Worm (Caenorhabditis elegans) whole organism, young adult: ENCODE data around the gene D1086.3.

ENCODE experiments used
- B0035.1 ChIP-seq: sonication (generic microtip); optimal IDR thresholded peaks from 2 replicates; lab custom pipeline; 2016; ENCODE audit warnings: missing genetic modification characterization, mild to moderate bottlenecking, missing compliant biosample characterization, missing genotype, missing genetic modification reagents
- F23B12.7 ChIP-seq: sonication (generic microtip); optimal IDR thresholded peaks from 2 replicates; lab custom pipeline; 2017; ENCODE audit warnings: missing genetic modification characterization, mild to moderate bottlenecking, missing compliant biosample characterization, antibody characterized with exemption, moderate library complexity; ENCODE audit not compliant: insufficient read depth
- F39B2.1 ChIP-seq: fragments of 200-800 bp; sonication (Bioruptor generic); IDR thresholded peaks from 2 replicates; pipeline ENCODE4 v1.3.6; 2022; ENCODE audit warnings: missing genetic modification reagents, missing genetic modification characterization, missing compliant biosample characterization
- F52B5.7 ChIP-seq: sonication (generic microtip); optimal IDR thresholded peaks from 2 replicates; lab custom pipeline; 2016; ENCODE audit warnings: mild to moderate bottlenecking, missing genetic modification characterization, missing compliant biosample characterization
- K11D2.4 ChIP-seq: fragments of 200-800 bp; sonication (Bioruptor generic); IDR thresholded peaks from 2 replicates; pipeline ENCODE4 v1.3.6; 2022; ENCODE audit warnings: missing genetic modification reagents, missing genetic modification characterization, missing compliant biosample characterization
- T26A5.8 ChIP-seq: sonication (generic microtip); optimal IDR thresholded peaks from 2 replicates; lab custom pipeline; 2016; ENCODE audit warnings: missing genetic modification characterization, missing compliant biosample characterization
- akir-1 ChIP-seq: fragments of 200-800 bp; sonication (Bioruptor generic); optimal IDR thresholded peaks from 2 replicates; lab custom pipeline; 2018; ENCODE audit warnings: mild to moderate bottlenecking, missing genetic modification characterization, moderate library complexity, missing compliant biosample characterization
- atf-7 ChIP-seq: sonication (generic microtip); optimal IDR thresholded peaks from 2 replicates; lab custom pipeline; 2017; ENCODE audit warnings: mild to moderate bottlenecking, missing genetic modification characterization, missing compliant biosample characterization
- athp-1 ChIP-seq: sonication (generic microtip); optimal IDR thresholded peaks from 2 replicates; lab custom pipeline; 2017; ENCODE audit warnings: mild to moderate bottlenecking, missing genetic modification characterization, missing compliant biosample characterization
- attf-5 ChIP-seq: fragments of 200-800 bp; sonication (Bioruptor generic); optimal IDR thresholded peaks from 2 replicates; lab custom pipeline; 2018; ENCODE audit warnings: mild to moderate bottlenecking, missing genetic modification characterization, missing compliant biosample characterization
- ccch-3 ChIP-seq: fragments of 200-800 bp; sonication (Bioruptor generic); optimal IDR thresholded peaks from 2 replicates; lab custom pipeline; 2018; ENCODE audit warnings: mild to moderate bottlenecking, missing genetic modification characterization, missing compliant biosample characterization
- ceh-58 ChIP-seq: fragments of 200-800 bp; sonication (Bioruptor generic); IDR thresholded peaks from 2 replicates; pipeline ENCODE4 v1.3.6; 2022; ENCODE audit warnings: missing genetic modification characterization, missing compliant biosample characterization
- ceh-79 ChIP-seq: sonication (generic microtip); optimal IDR thresholded peaks from 2 replicates; lab custom pipeline; 2017; ENCODE audit warnings: mild to moderate bottlenecking, missing genetic modification characterization, missing compliant biosample characterization
- ceh-91 ChIP-seq: fragments of 200-800 bp; sonication (Bioruptor generic); IDR thresholded peaks from 2 replicates; pipeline ENCODE4 v1.3.6; 2022; ENCODE audit warnings: missing genetic modification reagents, missing genetic modification characterization, missing compliant biosample characterization
- die-1 ChIP-seq: sonication (generic microtip); optimal IDR thresholded peaks from 2 replicates; lab custom pipeline; 2016; ENCODE audit warnings: missing genotype, mild to moderate bottlenecking, missing genetic modification characterization, missing compliant biosample characterization
- dox-1 ChIP-seq: fragments of 200-800 bp; sonication (Bioruptor generic); IDR thresholded peaks from 2 replicates; pipeline ENCODE4 v1.3.6; 2022; ENCODE audit warnings: missing genetic modification reagents, missing genetic modification characterization, missing compliant biosample characterization
- dpff-1 ChIP-seq: sonication (generic microtip); optimal IDR thresholded peaks from 2 replicates; lab custom pipeline; 2017; ENCODE audit warnings: mild to moderate bottlenecking, missing genetic modification characterization, missing compliant biosample characterization
- egl-44 ChIP-seq: fragments of 200-800 bp; sonication (Bioruptor generic); IDR thresholded peaks from 2 replicates; pipeline ENCODE4 v1.3.6; 2022; ENCODE audit warnings: missing genetic modification reagents, missing genetic modification characterization, missing compliant biosample characterization
- egrh-3 ChIP-seq: fragments of 200-800 bp; sonication (Bioruptor generic); IDR thresholded peaks from 2 replicates; pipeline ENCODE4 v1.3.6; 2022; ENCODE audit warnings: missing genetic modification reagents, missing genetic modification characterization, missing compliant biosample characterization
- ekl-4 ChIP-seq: fragments of 200-800 bp; sonication (Bioruptor generic); IDR thresholded peaks from 2 replicates; pipeline ENCODE4 v1.3.6; 2022; ENCODE audit warnings: missing genetic modification reagents, missing genetic modification characterization, missing compliant biosample characterization
- hmg-1.2 ChIP-seq: fragments of 200-800 bp; sonication (Bioruptor generic); IDR thresholded peaks from 2 replicates; pipeline ENCODE4 v1.3.6; 2022; ENCODE audit warnings: missing genetic modification reagents, missing genetic modification characterization, missing compliant biosample characterization
- let-526 ChIP-seq: fragments of 200-800 bp; sonication (Bioruptor generic); IDR thresholded peaks from 2 replicates; pipeline ENCODE4 v1.3.6; 2022; ENCODE audit warnings: missing genetic modification reagents, missing genetic modification characterization, missing compliant biosample characterization
- lin-26 ChIP-seq: fragments of 200-800 bp; sonication (Bioruptor generic); IDR thresholded peaks from 2 replicates; pipeline ENCODE4 v1.3.6; 2022; ENCODE audit warnings: missing genetic modification reagents, missing genetic modification characterization, missing compliant biosample characterization
- lin-35 ChIP-seq, 3 experiments: fragments of 150-350 bp in 2 of 3; sonication (generic microtip) in 1 of 3; optimal IDR thresholded peaks; 2 replicates each; lab custom pipeline; 2014 to 2018; ENCODE audit warnings: missing biosample characterization in 3 of 3, missing genetic modification characterization in 3 of 3, missing genetic modification reagents in 3 of 3
- lir-1 ChIP-seq: fragments of 200-800 bp; sonication (Bioruptor generic); conservative IDR thresholded peaks from 2 replicates; pipeline ENCODE4 v1.3.6; 2022; ENCODE audit warnings: missing genetic modification reagents, missing genetic modification characterization, missing compliant biosample characterization
- lsl-1 ChIP-seq: fragments of 200-800 bp; sonication (Bioruptor generic); optimal IDR thresholded peaks from 2 replicates; lab custom pipeline; 2018; ENCODE audit warnings: mild to moderate bottlenecking, missing genetic modification characterization, moderate library complexity, missing compliant biosample characterization
- madf-10 ChIP-seq: sonication (generic microtip); optimal IDR thresholded peaks from 2 replicates; lab custom pipeline; 2016; ENCODE audit warnings: mild to moderate bottlenecking, missing genetic modification characterization, missing compliant biosample characterization
- mes-4 ChIP-seq: sonication (generic microtip); optimal IDR thresholded peaks from 2 replicates; lab custom pipeline; 2016; ENCODE audit warnings: missing genotype, missing genetic modification characterization, missing compliant biosample characterization
- mxl-1 ChIP-seq: sonication (generic microtip); optimal IDR thresholded peaks from 2 replicates; lab custom pipeline; 2016; ENCODE audit warnings: missing genetic modification characterization, missing compliant biosample characterization
- nhr-27 ChIP-seq: fragments of 200-800 bp; sonication (Bioruptor generic); optimal IDR thresholded peaks from 2 replicates; lab custom pipeline; 2018; ENCODE audit warnings: mild to moderate bottlenecking, missing genetic modification characterization, moderate library complexity, missing compliant biosample characterization
- nhr-90 ChIP-seq: sonication (generic microtip); optimal IDR thresholded peaks from 2 replicates; lab custom pipeline; 2016; ENCODE audit warnings: missing genotype, mild to moderate bottlenecking, missing genetic modification characterization, missing compliant biosample characterization
- pha-4 ChIP-seq: fragments of 150-350 bp; sonication (generic microtip); optimal IDR thresholded peaks from 2 replicates; lab custom pipeline; 2014; ENCODE audit warnings: missing biosample characterization, missing genetic modification reagents, missing genetic modification characterization
- sdz-38 ChIP-seq: sonication (generic microtip); optimal IDR thresholded peaks from 2 replicates; lab custom pipeline; 2016; ENCODE audit warnings: missing genotype, missing genetic modification characterization, missing compliant biosample characterization
- sea-2 ChIP-seq: fragments of 200-800 bp; sonication (Bioruptor generic); IDR thresholded peaks from 2 replicates; pipeline ENCODE4 v1.3.6; 2022; ENCODE audit warnings: missing genetic modification characterization, missing compliant biosample characterization
- sptf-2 ChIP-seq: fragments of 200-800 bp; sonication (Bioruptor generic); optimal IDR thresholded peaks from 2 replicates; lab custom pipeline; 2018; ENCODE audit warnings: mild to moderate bottlenecking, missing genetic modification characterization, missing compliant biosample characterization
- tbx-9 ChIP-seq: sonication (generic microtip); optimal IDR thresholded peaks from 2 replicates; lab custom pipeline; 2016; ENCODE audit warnings: borderline replicate concordance, missing genetic modification characterization, inconsistent platforms, missing compliant biosample characterization
- unc-130 ChIP-seq: sonication (generic microtip); optimal IDR thresholded peaks from 2 replicates; lab custom pipeline; 2016; ENCODE audit warnings: missing genetic modification reagents, missing genetic modification characterization, missing compliant biosample characterization
- xnd-1 ChIP-seq: sonication (generic microtip); optimal IDR thresholded peaks from 2 replicates; lab custom pipeline; 2016; ENCODE audit warnings: missing genotype, missing genetic modification reagents, missing genetic modification characterization, missing compliant biosample characterization
- zfh-2 ChIP-seq: fragments of 200-800 bp; sonication (Bioruptor generic); conservative IDR thresholded peaks from 2 replicates; pipeline ENCODE4 v1.3.6; 2022; ENCODE audit warnings: missing genetic modification reagents, missing genetic modification characterization, missing compliant biosample characterization
- ztf-25 ChIP-seq: fragments of 200-800 bp; sonication (Bioruptor generic); IDR thresholded peaks from 2 replicates; pipeline ENCODE4 v1.3.6; 2022; ENCODE audit warnings: missing genetic modification reagents, missing genetic modification characterization, missing compliant biosample characterization
- ztf-26 ChIP-seq: sonication (generic microtip); optimal IDR thresholded peaks from 2 replicates; lab custom pipeline; 2017; ENCODE audit warnings: missing genetic modification characterization, missing compliant biosample characterization

Gene D1086.3

DNA sequence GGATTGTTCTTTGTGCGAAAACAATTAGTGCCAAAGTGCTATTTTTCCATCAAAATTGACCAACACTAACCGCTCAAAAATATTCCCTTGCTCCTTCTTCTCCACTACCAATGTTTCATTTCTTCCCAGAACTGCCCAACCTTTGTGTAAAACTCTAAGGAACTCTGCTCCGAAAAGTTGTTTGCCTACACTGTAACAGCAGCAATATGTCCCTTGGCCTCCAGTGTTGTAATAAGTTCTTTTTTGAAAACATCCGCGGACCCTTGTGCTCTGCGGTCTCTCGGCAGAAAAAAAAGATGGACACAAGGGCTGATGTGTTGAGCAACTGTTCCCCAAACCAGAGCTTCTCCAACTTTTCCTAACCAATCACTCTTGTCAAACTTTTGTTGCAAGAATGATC is 8.3 kb downstream of the D1086.3 start, which contains the start of gene D1086.12:
Gene D1086.12 (plus strand): TSS at position 301 of the 400 bp plus-strand sequence.
- TF ChIP-seq sdz-38 (tag; lab: Kevin White, UChicago), result no peak
- TF ChIP-seq attf-5 (GFP tag; lab: Kevin White, UChicago), result no peak

DNA sequence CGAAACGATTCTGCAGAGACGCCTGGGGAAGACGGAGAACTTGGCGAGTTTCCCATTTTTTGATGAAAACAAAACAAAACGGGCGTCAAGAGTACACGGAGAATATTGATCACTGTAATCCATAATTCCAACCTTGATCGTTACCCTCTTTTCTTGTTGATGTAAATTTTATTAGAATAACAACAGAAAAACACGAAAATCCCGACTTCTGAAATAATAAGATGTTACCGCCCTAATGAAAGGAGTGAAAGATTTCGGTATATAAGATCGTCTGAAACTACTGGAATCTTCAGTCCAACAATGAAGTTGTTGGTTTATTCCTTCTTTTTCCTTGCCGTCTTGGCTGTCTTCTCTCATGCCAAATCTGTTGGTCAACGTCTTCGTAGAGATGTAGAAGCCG is 11.4 kb downstream of the D1086.3 start, which contains the start of gene D1086.9:
Gene D1086.9 (plus strand): TSS at position 301 of the 400 bp plus-strand sequence.
- TF ChIP-seq lin-35 (GFP tag; optimal IDR thresholded peaks at IDR 0.05; lab: Kevin White, UChicago), result no peak
- no peak for TF ChIP-seq xnd-1 (tag; lab: Kevin White, UChicago)
- no peak for TF ChIP-seq sea-2 (GFP tag; lab: Robert Waterston, UW)
- no peak for TF ChIP-seq ceh-91 (GFP tag; lab: Robert Waterston, UW)

DNA sequence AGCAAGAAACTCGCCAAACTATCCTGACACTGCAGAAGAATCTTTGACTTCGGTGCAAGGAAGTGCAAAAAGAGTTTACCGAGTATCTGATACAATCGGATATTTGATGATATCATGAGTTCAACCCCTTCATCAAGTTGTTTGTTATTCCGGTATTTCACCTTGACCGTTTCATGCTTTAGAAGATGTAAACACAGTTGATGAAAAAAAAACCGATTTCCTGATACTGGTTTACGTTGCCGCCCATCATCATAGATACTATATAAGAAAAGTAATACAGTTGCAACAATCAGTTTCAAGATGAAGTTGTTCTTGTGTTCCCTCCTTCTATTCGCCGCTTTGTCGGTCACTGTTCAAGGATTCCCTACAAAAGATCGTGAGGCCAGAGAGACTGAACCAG is 14.9 kb downstream of the D1086.3 start, which contains the start of gene H39E23.3:
Gene H39E23.3 (plus strand): TSS at position 301 of the 400 bp plus-strand sequence.
- TF ChIP-seq ztf-26 (tag; lab: Kevin White, UChicago) (no peak), unc-130 (no peak), tbx-9 (no peak), pha-4 (tag; lab: Kevin White, UChicago) (no peak), hmg-1.2 (no peak), lir-1 (GFP tag; lab: Robert Waterston, UW) (no peak), F52B5.7 (no peak), let-526 (no peak), nhr-27 (tag; lab: Kevin White, UChicago) (no peak)
- TF ChIP-seq, all 124 proteins: peak for 0

DNA sequence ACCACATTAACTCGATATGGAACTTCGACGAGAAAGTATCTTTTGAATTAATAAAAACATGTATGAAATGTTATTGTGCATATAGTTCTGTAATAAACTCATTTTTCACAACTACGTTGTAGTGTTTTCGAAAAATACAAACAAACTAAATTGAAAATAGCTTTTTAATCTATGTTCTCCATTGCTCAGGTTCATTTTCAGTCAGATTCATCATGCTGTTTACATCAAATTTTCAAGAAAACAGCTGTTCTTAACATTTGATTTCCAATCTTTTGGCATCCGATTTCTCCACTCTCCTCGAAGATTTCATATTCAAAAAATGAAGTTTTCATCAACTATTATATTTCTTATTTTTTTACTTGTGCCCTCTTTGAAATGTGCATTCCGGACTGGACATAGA is 17.4 kb downstream of the D1086.3 start, which contains the start of gene H39E23.2:
Gene H39E23.2 (plus strand): TSS at position 301 of the 400 bp plus-strand sequence.
- no peak for TF ChIP-seq mxl-1 (tag; lab: Kevin White, UChicago)
- TF ChIP-seq nhr-90 (tag; lab: Kevin White, UChicago), result no peak
- no peak for TF ChIP-seq madf-10 (tag; lab: Kevin White, UChicago)
- no peak for TF ChIP-seq dox-1
- no peak for TF ChIP-seq sdz-38 (tag; lab: Kevin White, UChicago)
- TF ChIP-seq nhr-27 (tag; lab: Kevin White, UChicago), result no peak
- TF ChIP-seq egl-44 (GFP tag; lab: Robert Waterston, UW), result no peak
- no peak for TF ChIP-seq zfh-2 (GFP tag; lab: Robert Waterston, UW)
- TF ChIP-seq die-1 (tag; lab: Kevin White, UChicago), result no peak
- TF ChIP-seq akir-1 (GFP tag; lab: Kevin White, UChicago), result no peak
- no peak for TF ChIP-seq atf-7 (tag; lab: Kevin White, UChicago)
- no peak for TF ChIP-seq ceh-79 (tag; lab: Kevin White, UChicago)
- TF ChIP-seq ceh-58 (GFP tag; lab: Robert Waterston, UW), result no peak
- no peak for TF ChIP-seq ccch-3 (GFP tag; lab: Kevin White, UChicago)
- no peak for TF ChIP-seq ztf-25
- TF ChIP-seq F39B2.1 (GFP tag; lab: Robert Waterston, UW), result no peak
- no peak for TF ChIP-seq B0035.1 (tag; lab: Kevin White, UChicago)
- TF ChIP-seq dpff-1 (tag; lab: Kevin White, UChicago), result no peak

DNA sequence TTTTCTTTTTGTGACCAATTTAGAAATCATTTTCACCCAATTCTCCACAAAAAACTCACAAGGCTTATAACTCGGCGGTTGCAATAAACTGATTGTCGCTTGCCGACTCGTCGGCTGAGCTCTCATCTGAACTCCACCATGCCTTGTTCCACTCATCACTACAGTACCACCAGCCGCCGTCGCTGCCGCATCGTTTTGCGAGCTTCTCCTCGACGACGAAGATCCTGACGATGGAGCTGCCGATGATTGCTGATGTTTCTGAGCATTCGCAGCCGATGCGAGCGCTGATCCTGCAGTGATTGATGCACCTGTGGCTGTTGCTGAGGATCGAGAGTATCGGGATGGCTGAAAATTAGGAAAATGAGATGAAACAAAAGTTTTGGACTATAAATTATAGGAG is 28.1 kb downstream of the D1086.3 start:
- TF ChIP-seq athp-1 (tag; lab: Kevin White, UChicago) (no peak), mes-4 (tag; lab: Kevin White, UChicago) (no peak), lin-26 (GFP tag; lab: Robert Waterston, UW) (no peak), sptf-2 (GFP tag; lab: Kevin White, UChicago) (no peak), zfh-2 (GFP tag; lab: Robert Waterston, UW) (peak; percentile 58; the same call in 1 of the 2 replicates), F23B12.7 (no peak), T26A5.8 (tag; lab: Kevin White, UChicago) (no peak), K11D2.4 (GFP tag; lab: Robert Waterston, UW) (peak; percentile 26; the same call in 1 of the 2 replicates), ekl-4 (no peak), lsl-1 (GFP tag; lab: Kevin White, UChicago) (no peak), egrh-3 (GFP tag; lab: Robert Waterston, UW) (peak; percentile 24; the same call in 1 of the 2 replicates)
- TF ChIP-seq, all 124 proteins: peak for 3
